Fruit fly (Drosophila melanogaster): Measurements from ENCODE around the gene alphaTub67C.

The alphaTub67C gene

DNA sequence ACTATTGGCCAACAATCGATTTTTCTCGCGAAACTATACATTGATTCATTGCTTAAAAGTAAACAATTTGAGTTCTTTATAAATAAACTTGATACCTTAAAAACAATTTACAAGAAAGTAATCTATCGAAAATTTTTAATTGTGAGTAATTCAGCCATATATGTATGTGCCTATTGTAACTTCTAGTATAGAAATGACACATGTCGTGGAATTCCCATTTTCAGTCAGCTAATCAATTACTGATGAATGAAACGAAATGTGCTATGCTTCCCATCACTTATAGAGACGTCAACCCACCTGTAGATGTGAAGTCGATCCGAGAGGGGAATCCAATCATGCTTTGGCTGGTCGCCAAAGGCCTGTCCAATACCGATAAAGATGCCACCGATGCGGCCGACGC lies 30.1 kb downstream of the alphaTub67C start:
- TF ChIP-seq Ets96B (tag; optimal IDR thresholded peaks at IDR 0.05) = no peak
- TF ChIP-seq svp (GFP tag) = peak; percentile 8

DNA sequence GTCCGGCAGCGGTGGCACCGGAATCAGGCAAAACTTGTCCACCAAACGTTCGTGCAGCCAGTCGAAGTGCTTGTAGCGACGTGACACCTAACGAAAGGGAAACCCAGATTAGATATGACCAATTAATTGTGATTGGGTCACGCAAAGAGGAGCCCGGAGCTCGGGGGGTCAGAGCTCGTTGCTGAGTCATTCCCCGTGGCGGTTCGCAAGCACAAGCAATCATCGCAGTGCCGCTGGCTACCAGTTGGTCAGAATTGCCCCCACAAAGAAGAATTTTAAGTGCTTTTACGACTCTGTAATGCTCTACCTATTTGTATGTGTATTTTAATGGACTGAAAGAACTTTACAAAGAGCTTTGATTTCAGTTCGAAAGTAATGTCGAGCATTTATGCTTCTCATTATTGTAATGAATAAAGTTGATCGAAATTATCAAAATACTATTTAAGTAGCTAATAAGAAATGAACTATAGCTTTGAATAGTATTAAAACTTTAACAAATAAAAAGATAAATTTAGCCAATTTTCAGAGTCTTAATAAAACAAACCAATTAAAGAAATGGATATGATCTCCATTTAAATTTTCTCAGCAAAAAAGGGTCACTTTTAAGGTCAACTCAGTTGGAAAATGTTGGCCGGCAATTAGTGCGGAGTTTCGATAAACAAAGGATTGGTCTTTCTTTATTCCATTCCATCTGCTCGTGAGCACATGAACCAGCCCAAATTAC lies 31.2 kb downstream of the alphaTub67C start:
- TF ChIP-seq Hr39 (GFP tag; optimal IDR thresholded peaks at IDR 0.05) (peak; percentile 16), cyc (GFP tag; optimal IDR thresholded peaks at IDR 0.05) (peak; percentile 6), ss (GFP tag; optimal IDR thresholded peaks at IDR 0.05) (no peak), Sox14 (GFP tag; optimal IDR thresholded peaks at IDR 0.05) (peak; percentile 43), esn (GFP tag; optimal IDR thresholded peaks at IDR 0.05) (peak; percentile 45), svp (GFP tag) (peak; percentile 64), lz (GFP tag; optimal IDR thresholded peaks at IDR 0.05) (peak; percentile 17), spab (GFP tag; optimal IDR thresholded peaks at IDR 0.05) (no peak), Eip78C (GFP tag) (peak; percentile 76)

- TF ChIP-seq CG10631 (GFP tag; optimal IDR thresholded peaks at IDR 0.05) (no peak), svp (GFP tag) (peak; percentile 95), CG32006 (GFP tag; optimal IDR thresholded peaks at IDR 0.05) (no peak), CG6854 (GFP tag; optimal IDR thresholded peaks at IDR 0.05) (peak; percentile 7), pdm3 (GFP tag; optimal IDR thresholded peaks at IDR 0.05) (no peak), CG1621 (tag; optimal IDR thresholded peaks at IDR 0.05) (peak; percentile 30), CG6792 (GFP tag; optimal IDR thresholded peaks at IDR 0.05) (no peak), CG6163 (GFP tag; IDR thresholded peaks at IDR 0.05) (no peak), dac (GFP tag; optimal IDR thresholded peaks at IDR 0.05) (no peak), CG16779 (tag; optimal IDR thresholded peaks at IDR 0.05) (no peak)
Observed at dm6 chr3L:9713383-9713827, 32.3 kb downstream of the alphaTub67C start, which contains the start of gene SH3PX1. Gene SH3PX1, minus strand, starts transcription at chr3L:9713827.

dm6 chr3L:9713828-9714536 lies 32.9 kb downstream of the alphaTub67C start, which contains the start of gene vsg:
Gene vsg, plus strand, starts transcription at chr3L:9714324.
- TF ChIP-seq acj6 (GFP tag; optimal IDR thresholded peaks at IDR 0.05) (peak; percentile 82), Eip78C (GFP tag) (peak; percentile 80), CG10631 (GFP tag; optimal IDR thresholded peaks at IDR 0.05) (peak; percentile 90), CG1621 (tag; optimal IDR thresholded peaks at IDR 0.05) (no peak), CG3919 (GFP tag; optimal IDR thresholded peaks at IDR 0.05) (peak; percentile 58), CG9139 (GFP tag; optimal IDR thresholded peaks at IDR 0.05) (peak; percentile 24), CG6808 (GFP tag; optimal IDR thresholded peaks at IDR 0.05) (peak; percentile 64), Ets96B (tag; optimal IDR thresholded peaks at IDR 0.05) (peak; percentile 76), CG8119 (GFP tag; IDR thresholded peaks at IDR 0.05) (peak; percentile 82), Ets21C (GFP tag; optimal IDR thresholded peaks at IDR 0.05) (peak; percentile 47), CG8632 (GFP tag; optimal IDR thresholded peaks at IDR 0.05) (peak; percentile 82), lz (GFP tag; optimal IDR thresholded peaks at IDR 0.05) (peak; percentile 60), esn (GFP tag; optimal IDR thresholded peaks at IDR 0.05) (peak; percentile 69), salr (GFP tag; optimal IDR thresholded peaks at IDR 0.05) (peak in 1 of 2 experiments; percentile 82), Blimp-1 (GFP tag; optimal IDR thresholded peaks at IDR 0.05) (peak; percentile 46), CG4318 (GFP tag; optimal IDR thresholded peaks at IDR 0.05) (no peak), achi (GFP tag; optimal IDR thresholded peaks at IDR 0.05) (peak; percentile 64), OdsH (GFP tag; optimal IDR thresholded peaks at IDR 0.05) (peak; percentile 77), Eip75B (GFP tag; optimal IDR thresholded peaks at IDR 0.05) (no peak), CG6276 (GFP tag; optimal IDR thresholded peaks at IDR 0.05) (no peak), dac (GFP tag; optimal IDR thresholded peaks at IDR 0.05) (no peak), CG6163 (GFP tag; IDR thresholded peaks at IDR 0.05) (no peak; the same call in 2 of the 3 replicates), cyc (GFP tag; optimal IDR thresholded peaks at IDR 0.05) (peak; percentile 55), CG6854 (GFP tag; optimal IDR thresholded peaks at IDR 0.05) (no peak), CG8319 (GFP tag; optimal IDR thresholded peaks at IDR 0.05) (peak; percentile 56), Gug (GFP tag; IDR thresholded peaks at IDR 0.05) (peak; percentile 67), CG11902 (GFP tag; optimal IDR thresholded peaks at IDR 0.05) (peak; percentile 54), fd85E (GFP tag; optimal IDR thresholded peaks at IDR 0.05) (no peak), Sox15 (GFP tag; optimal IDR thresholded peaks at IDR 0.05) (peak; percentile 73), Sox102F (GFP tag; optimal IDR thresholded peaks at IDR 0.05) (no peak), CG6792 (GFP tag; optimal IDR thresholded peaks at IDR 0.05) (peak; percentile 59), CG34406 (GFP tag; optimal IDR thresholded peaks at IDR 0.05) (peak; percentile 76), ss (GFP tag; optimal IDR thresholded peaks at IDR 0.05) (peak in 1 of 2 experiments; percentile 60), spab (GFP tag; optimal IDR thresholded peaks at IDR 0.05) (peak; percentile 42), CG11294 (GFP tag; IDR thresholded peaks at IDR 0.05) (peak; percentile 53; the same call in 1 of the 2 replicates), Sox14 (GFP tag; optimal IDR thresholded peaks at IDR 0.05) (peak; percentile 14)

Measured in whole organism, prepupa.